Fruit fly (Drosophila melanogaster) whole organism, embryonic: ENCODE data around the gene WDR79.
A peak's percentile ranks its signal among the peaks of the same experiment; 100 is the strongest.

Experiments
- Abd-B ChIP-seq: fragments of 200-800 bp; sonication (Bioruptor generic); optimal IDR thresholded peaks from 2 replicates; lab custom pipeline; 2018; ENCODE audit warnings: missing biosample characterization, mild to moderate bottlenecking, missing genetic modification characterization, moderate library complexity
- Atf6 ChIP-seq: fragments of 200-800 bp; sonication (Bioruptor generic); IDR thresholded peaks from 2 replicates; pipeline ENCODE4 v1.3.6; 2022; ENCODE audit warnings: missing biosample characterization, missing genetic modification characterization
- B-H2 ChIP-seq: fragments of 200-800 bp; sonication (Bioruptor generic); optimal IDR thresholded peaks from 2 replicates; lab custom pipeline; 2018; ENCODE audit warnings: missing biosample characterization, mild to moderate bottlenecking, missing genetic modification characterization
- CG11085 ChIP-seq: fragments of 200-800 bp; sonication (Bioruptor generic); IDR thresholded peaks from 2 replicates; pipeline ENCODE4 v1.3.6; 2022; ENCODE audit warnings: missing biosample characterization, missing genetic modification characterization
- CG12219 ChIP-seq: fragments of 200-800 bp; sonication (Bioruptor generic); optimal IDR thresholded peaks from 3 replicates; lab custom pipeline; 2018; ENCODE audit warnings: missing biosample characterization, mild to moderate bottlenecking, missing genetic modification characterization
- CG13296 ChIP-seq: fragments of 200-800 bp; sonication (Bioruptor generic); optimal IDR thresholded peaks from 3 replicates; lab custom pipeline; 2018; ENCODE audit warnings: missing biosample characterization, mild to moderate bottlenecking, missing genetic modification characterization
- CG13424 ChIP-seq: fragments of 200-800 bp; sonication (Bioruptor generic); optimal IDR thresholded peaks from 2 replicates; lab custom pipeline; 2019; ENCODE audit warnings: missing biosample characterization, mild to moderate bottlenecking, missing genetic modification characterization, moderate library complexity
- CG13624 ChIP-seq: fragments of 200-800 bp; sonication (Bioruptor generic); optimal IDR thresholded peaks from 2 replicates; lab custom pipeline; 2016; ENCODE audit warnings: missing biosample characterization, missing genetic modification characterization
- CG14710 ChIP-seq: fragments of 200-800 bp; sonication (Bioruptor generic); optimal IDR thresholded peaks from 3 replicates; lab custom pipeline; 2019; ENCODE audit warnings: missing biosample characterization, mild to moderate bottlenecking, missing genetic modification characterization, moderate library complexity
- CG1602 ChIP-seq: fragments of 200-800 bp; sonication (Bioruptor generic); optimal IDR thresholded peaks from 3 replicates; lab custom pipeline; 2016; ENCODE audit warnings: missing biosample characterization, missing genetic modification characterization
- CG17385 ChIP-seq: fragments of 200-800 bp; sonication (Bioruptor generic); optimal IDR thresholded peaks from 3 replicates; lab custom pipeline; 2018; ENCODE audit warnings: missing biosample characterization, mild to moderate bottlenecking, missing genetic modification characterization
- CG17568 ChIP-seq: fragments of 200-800 bp; sonication (Bioruptor generic); optimal IDR thresholded peaks from 2 replicates; lab custom pipeline; 2018; ENCODE audit warnings: missing biosample characterization, mild to moderate bottlenecking, missing genetic modification characterization, moderate library complexity
- CG2875 ChIP-seq: fragments of 200-800 bp; sonication (Bioruptor generic); optimal IDR thresholded peaks from 2 replicates; lab custom pipeline; 2017; ENCODE audit warnings: missing biosample characterization, mild to moderate bottlenecking, missing genetic modification characterization, missing genetic modification reagents
- CG3726 ChIP-seq: fragments of 200-800 bp; sonication (Bioruptor generic); IDR thresholded peaks from 3 replicates; pipeline ENCODE4, ENCODE4 v1.3.6; 2022; ENCODE audit warnings: missing biosample characterization, missing genetic modification characterization
- CG3847 ChIP-seq: fragments of 200-800 bp; sonication (Bioruptor generic); IDR thresholded peaks from 2 replicates; pipeline ENCODE4 v1.3.6; 2022; ENCODE audit warnings: missing biosample characterization, missing genetic modification characterization
- CG6854 ChIP-seq: fragments of 200-800 bp; sonication (Bioruptor generic); optimal IDR thresholded peaks from 3 replicates; lab custom pipeline; 2017; ENCODE audit warnings: missing biosample characterization, mild to moderate bottlenecking, missing genetic modification characterization
- CG7987 ChIP-seq: fragments of 200-800 bp; sonication (Bioruptor generic); optimal IDR thresholded peaks from 2 replicates; lab custom pipeline; 2018; ENCODE audit warnings: missing biosample characterization, mild to moderate bottlenecking, missing genetic modification characterization, moderate library complexity
- CG8924 ChIP-seq: fragments of 200-800 bp; optimal IDR thresholded peaks from 3 replicates; lab custom pipeline; 2019; ENCODE audit warnings: missing biosample characterization, mild to moderate bottlenecking, missing genetic modification characterization, moderate library complexity
- CG9609 ChIP-seq: fragments of 200-800 bp; sonication (Bioruptor generic); optimal IDR thresholded peaks from 3 replicates; lab custom pipeline; 2016; ENCODE audit warnings: missing biosample characterization, missing genetic modification characterization
- CkIIα-i1 ChIP-seq: fragments of 200-800 bp; sonication (Bioruptor generic); IDR thresholded peaks from 2 replicates; pipeline ENCODE4 v1.3.6; 2022; ENCODE audit warnings: missing biosample characterization, missing genetic modification characterization
- Dll ChIP-seq: fragments of 200-800 bp; sonication (Bioruptor generic); IDR thresholded peaks from 4 replicates; pipeline ENCODE4 v1.3.6; 2022; ENCODE audit warnings: missing biosample characterization, missing genetic modification characterization; ENCODE audit not compliant: partially characterized antibody
- Dref ChIP-seq: fragments of 200-800 bp; sonication (Bioruptor generic); IDR thresholded peaks from 2 replicates; pipeline ENCODE4 v1.3.6; 2022; ENCODE audit warnings: missing biosample characterization, missing genetic modification characterization
- Gsc ChIP-seq: fragments of 200-800 bp; sonication (Bioruptor generic); IDR thresholded peaks from 2 replicates; pipeline ENCODE4 v1.3.6; 2022; ENCODE audit warnings: missing biosample characterization, missing genetic modification characterization
- NC2β ChIP-seq: fragments of 200-800 bp; sonication (Bioruptor generic); optimal IDR thresholded peaks from 2 replicates; lab custom pipeline; 2016; ENCODE audit warnings: missing biosample characterization, missing genetic modification characterization
- Oli ChIP-seq: fragments of 200-800 bp; sonication (Bioruptor generic); optimal IDR thresholded peaks from 2 replicates; lab custom pipeline; 2018; ENCODE audit warnings: missing biosample characterization, mild to moderate bottlenecking, missing genetic modification characterization, moderate library complexity
- PHDP ChIP-seq: fragments of 200-800 bp; sonication (Bioruptor generic); optimal IDR thresholded peaks from 3 replicates; lab custom pipeline; 2018; ENCODE audit warnings: missing biosample characterization, mild to moderate bottlenecking, missing genetic modification characterization, moderate library complexity
- Tbp ChIP-seq: fragments of >200 bp; optimal IDR thresholded peaks from 2 replicates; lab custom pipeline; 2018; ENCODE audit warnings: missing biosample characterization, missing genetic modification characterization
- Trl ChIP-seq, 3 experiments: fragments of >200 bp in 2 of 3; fragments of 200-800 bp in 1 of 3; sonication (Bioruptor generic) in 1 of 3; optimal IDR thresholded peaks; 2 replicates in 1 of 3; 3 replicates in 2 of 3; lab custom pipeline; 2016 to 2017; ENCODE audit warnings: missing biosample characterization in 1 of 3, missing genetic modification characterization in 1 of 3
- amos ChIP-seq: fragments of 200-800 bp; sonication (Bioruptor generic); IDR thresholded peaks from 2 replicates; pipeline ENCODE4 v1.3.6; 2022; ENCODE audit warnings: missing biosample characterization, missing genetic modification characterization; ENCODE audit not compliant: partially characterized antibody
- cas ChIP-seq: fragments of 200-800 bp; sonication (Bioruptor generic); IDR thresholded peaks from 2 replicates; pipeline ENCODE4 v1.3.6; 2022; ENCODE audit warnings: missing biosample characterization, missing genetic modification characterization
- chinmo ChIP-seq: fragments of 200-800 bp; sonication (Bioruptor generic); IDR thresholded peaks from 4 replicates; pipeline ENCODE4 v1.3.6; 2022; ENCODE audit warnings: missing biosample characterization, missing genetic modification characterization; ENCODE audit not compliant: partially characterized antibody
- disco-r ChIP-seq: fragments of 200-800 bp; sonication (Bioruptor generic); optimal IDR thresholded peaks from 2 replicates; lab custom pipeline; 2016; ENCODE audit warnings: missing biosample characterization, missing genetic modification characterization
- gce ChIP-seq: fragments of 200-800 bp; sonication (Bioruptor generic); IDR thresholded peaks from 3 replicates; pipeline ENCODE4 v1.3.6; 2022; ENCODE audit warnings: missing biosample characterization, missing genetic modification characterization
- grau ChIP-seq: fragments of 200-800 bp; optimal IDR thresholded peaks from 3 replicates; lab custom pipeline; 2019; ENCODE audit warnings: missing biosample characterization, mild to moderate bottlenecking, missing genetic modification characterization, moderate library complexity
- kni ChIP-seq: fragments of 200-800 bp; sonication (Bioruptor generic); optimal IDR thresholded peaks from 3 replicates; lab custom pipeline; 2017; ENCODE audit warnings: mild to moderate bottlenecking, missing biosample characterization, missing genetic modification reagents, missing genetic modification characterization
- nau ChIP-seq: fragments of 200-800 bp; sonication (Bioruptor generic); optimal IDR thresholded peaks from 3 replicates; lab custom pipeline; 2017; ENCODE audit warnings: missing biosample characterization, mild to moderate bottlenecking, missing genetic modification characterization, missing genetic modification reagents
- nom ChIP-seq: fragments of 200-800 bp; sonication (Bioruptor generic); optimal IDR thresholded peaks from 2 replicates; lab custom pipeline; 2017; ENCODE audit warnings: missing biosample characterization, missing genetic modification characterization, mild to moderate bottlenecking, moderate library complexity, missing genetic modification reagents
- org-1 ChIP-seq: fragments of 200-800 bp; sonication (Bioruptor generic); optimal IDR thresholded peaks from 2 replicates; lab custom pipeline; 2017; ENCODE audit warnings: missing biosample characterization, missing genetic modification characterization
- peb ChIP-seq: fragments of 200-800 bp; sonication (Bioruptor generic); IDR thresholded peaks from 2 replicates; pipeline ENCODE4 v1.3.6; 2022; ENCODE audit warnings: missing biosample characterization, missing genetic modification characterization
- pros ChIP-seq: fragments of 200-800 bp; sonication (Bioruptor generic); optimal IDR thresholded peaks from 3 replicates; lab custom pipeline; 2019; ENCODE audit warnings: missing biosample characterization, mild to moderate bottlenecking, missing genetic modification characterization, moderate library complexity
- pzg ChIP-seq: fragments of 200-800 bp; sonication (Bioruptor generic); optimal IDR thresholded peaks from 3 replicates; lab custom pipeline; 2018; ENCODE audit warnings: missing biosample characterization, mild to moderate bottlenecking, missing genetic modification characterization, moderate library complexity
- ranshi ChIP-seq: fragments of 200-800 bp; sonication (Bioruptor generic); IDR thresholded peaks from 2 replicates; pipeline ENCODE4 v1.3.6; 2022; ENCODE audit warnings: missing biosample characterization, missing genetic modification characterization
- salm ChIP-seq: fragments of 200-800 bp; sonication (Bioruptor generic); optimal IDR thresholded peaks from 2 replicates; lab custom pipeline; 2018; ENCODE audit warnings: missing biosample characterization, mild to moderate bottlenecking, missing genetic modification characterization
- sd ChIP-seq: fragments of 200-800 bp; sonication (Bioruptor generic); optimal IDR thresholded peaks from 3 replicates; lab custom pipeline; 2018; ENCODE audit warnings: missing biosample characterization, mild to moderate bottlenecking, missing genetic modification characterization, moderate library complexity
- sna ChIP-seq: fragments of 200-800 bp; sonication (Bioruptor generic); IDR thresholded peaks from 2 replicates; pipeline ENCODE4 v1.3.6; 2022; ENCODE audit warnings: missing biosample characterization, missing genetic modification characterization; ENCODE audit not compliant: partially characterized antibody
- sob ChIP-seq: fragments of 200-800 bp; sonication (Bioruptor generic); IDR thresholded peaks from 2 replicates; pipeline ENCODE4 v1.3.6; 2022; ENCODE audit warnings: missing biosample characterization, missing genetic modification characterization
- sqz ChIP-seq: fragments of 200-800 bp; sonication (Bioruptor generic); optimal IDR thresholded peaks from 3 replicates; lab custom pipeline; 2018; ENCODE audit warnings: missing biosample characterization, mild to moderate bottlenecking, missing genetic modification characterization
- tgo ChIP-seq: fragments of 200-800 bp; sonication (Bioruptor generic); IDR thresholded peaks from 3 replicates; pipeline ENCODE4 v1.3.6; 2022; ENCODE audit warnings: missing biosample characterization, missing genetic modification characterization
- tll ChIP-seq, 2 experiments: fragments of 200-800 bp in 1 of 2; fragments of >200 bp in 1 of 2; sonication (Bioruptor generic) in 1 of 2; optimal IDR thresholded peaks; 2 replicates each; lab custom pipeline; 2017 to 2019; ENCODE audit warnings: missing biosample characterization in 2 of 2, missing genetic modification characterization in 2 of 2, mild to moderate bottlenecking in 1 of 2, moderate library complexity in 1 of 2
- wdn ChIP-seq: fragments of 200-800 bp; sonication (Bioruptor generic); IDR thresholded peaks from 2 replicates; pipeline ENCODE4 v1.3.6; 2022; ENCODE audit warnings: missing biosample characterization, missing genetic modification characterization

WDR79 gene

dm6 chr2L:6092300-6092699 lies 35.3 kb downstream of the WDR79 start (continued):
- TF ChIP-seq tll (GFP tag; optimal IDR thresholded peaks at IDR 0.05; lab: Kevin White, UChicago) (no peak), sd (tag; lab: Kevin White, UChicago) (no peak), amos (GFP tag; lab: Robert Waterston, UW) (no peak), kni (GFP tag; lab: Kevin White, UChicago) (peak; percentile 65), ranshi (GFP tag; lab: Robert Waterston, UW) (no peak), CG6854 (no peak), disco-r (no peak), wdn (GFP tag; lab: Robert Waterston, UW) (no peak), CG2875 (GFP tag; lab: Kevin White, UChicago) (no peak), Dref (GFP tag; lab: Robert Waterston, UW) (no peak), Atf6 (GFP tag; lab: Robert Waterston, UW) (0 out of 2 replicates have a peak, but pooled peaks have one; percentile 14), CG12219 (GFP tag; lab: Kevin White, UChicago) (no peak), peb (GFP tag; lab: Robert Waterston, UW) (no peak), NC2β (GFP tag; lab: Kevin White, UChicago) (no peak), Oli (no peak), CG9609 (no peak), org-1 (no peak), chinmo (0 out of 4 replicates have a peak, but pooled peaks have one; percentile 48), CkIIα-i1 (GFP tag; lab: Robert Waterston, UW) (no peak), CG13624 (peak; percentile 26), CG14710 (tag; lab: Kevin White, UChicago) (no peak), pros (GFP tag; lab: Kevin White, UChicago) (peak; percentile 98), Tbp (no peak), Dll (GFP tag; lab: Robert Waterston, UW) (no peak), salm (tag; lab: Kevin White, UChicago) (no peak), CG8924 (no peak), CG3726 (GFP tag; lab: Robert Waterston, UW) (no peak), Abd-B (no peak), B-H2 (GFP tag; lab: Kevin White, UChicago) (no peak), CG1602 (GFP tag; lab: Kevin White, UChicago) (no peak), CG7987 (no peak), nau (GFP tag; lab: Kevin White, UChicago) (no peak), pzg (GFP tag; lab: Kevin White, UChicago) (no peak), Gsc (GFP tag; lab: Robert Waterston, UW) (no peak), Trl (optimal IDR thresholded peaks at IDR 0.05; lab: Kevin White, UChicago) (peak in 1 of 2 experiments; percentile 11), Trl (GFP tag; optimal IDR thresholded peaks at IDR 0.05; lab: Kevin White, UChicago) (no peak), cas (GFP tag; lab: Robert Waterston, UW) (no peak), sqz (GFP tag; lab: Kevin White, UChicago) (peak; percentile 93), grau (tag; lab: Kevin White, UChicago) (no peak), CG17568 (GFP tag; lab: Kevin White, UChicago) (no peak), gce (GFP tag; lab: Robert Waterston, UW) (0 out of 3 replicates have a peak, but pooled peaks have one; percentile 40), CG11085 (no peak), nom (no peak), PHDP (tag; lab: Kevin White, UChicago) (no peak), CG13296 (GFP tag; lab: Kevin White, UChicago) (peak; percentile 33), sob (no peak), CG13424 (tag; lab: Kevin White, UChicago) (no peak), sna (GFP tag; lab: Robert Waterston, UW) (no peak), CG17385 (no peak), CG3847 (GFP tag; lab: Robert Waterston, UW) (no peak), tgo (GFP tag; lab: Robert Waterston, UW) (no peak)
